Worm (Caenorhabditis elegans): Measurements from ENCODE around the gene Y67H2A.10.

The Y67H2A.10 gene

ce11 chrIV:13282778-13283177 is 6.5 kb downstream of the Y67H2A.10 start, which contains the start of gene cpsf-3:
TSS of gene cpsf-3 (minus strand) at chrIV:13282878.
- TF ChIP-seq ets-7 (tag; optimal IDR thresholded peaks at IDR 0.05) (no peak), sea-1 (GFP tag; conservative IDR thresholded peaks at IDR 0.05) (no peak), hmg-4 (GFP tag; optimal IDR thresholded peaks at IDR 0.05) (no peak), aly-1 (tag; optimal IDR thresholded peaks at IDR 0.05) (no peak), ceh-36 (tag; optimal IDR thresholded peaks at IDR 0.05) (no peak), tbx-11 (GFP tag; IDR thresholded peaks at IDR 0.05) (no peak), tbx-37 (GFP tag; conservative IDR thresholded peaks at IDR 0.05) (no peak), hmbx-1 (tag; optimal IDR thresholded peaks at IDR 0.05) (no peak), F13C5.2 (tag; optimal IDR thresholded peaks at IDR 0.05) (no peak), B0310.2 (tag; optimal IDR thresholded peaks at IDR 0.05) (no peak), ceh-13 (GFP tag; optimal IDR thresholded peaks at IDR 0.05) (no peak), hnd-1 (tag; optimal IDR thresholded peaks at IDR 0.05) (no peak), ama-1 (optimal IDR thresholded peaks at IDR 0.05) (no peak), flt-1 (GFP tag; IDR thresholded peaks at IDR 0.05) (no peak), tra-4 (tag; optimal IDR thresholded peaks at IDR 0.05) (no peak), scrt-1 (GFP tag; IDR thresholded peaks at IDR 0.05) (no peak), pes-1 (GFP tag; IDR thresholded peaks at IDR 0.05) (no peak)

- TF ChIP-seq aly-1 (tag; optimal IDR thresholded peaks at IDR 0.05), result no peak
- no peak for TF ChIP-seq flt-1 (GFP tag; IDR thresholded peaks at IDR 0.05)
- TF ChIP-seq sea-1 (GFP tag; conservative IDR thresholded peaks at IDR 0.05), result no peak
- TF ChIP-seq ceh-13 (GFP tag; optimal IDR thresholded peaks at IDR 0.05), result no peak
- no peak for TF ChIP-seq pes-1 (GFP tag; IDR thresholded peaks at IDR 0.05)
- no peak for TF ChIP-seq hnd-1 (tag; optimal IDR thresholded peaks at IDR 0.05)
- no peak for TF ChIP-seq ceh-36 (tag; optimal IDR thresholded peaks at IDR 0.05)
- no peak for TF ChIP-seq ets-7 (tag; optimal IDR thresholded peaks at IDR 0.05)
- no peak for TF ChIP-seq B0310.2 (tag; optimal IDR thresholded peaks at IDR 0.05)
- no peak for TF ChIP-seq tra-4 (tag; optimal IDR thresholded peaks at IDR 0.05)
- no peak for TF ChIP-seq tbx-11 (GFP tag; IDR thresholded peaks at IDR 0.05)
- TF ChIP-seq scrt-1 (GFP tag; IDR thresholded peaks at IDR 0.05), result no peak
- no peak for TF ChIP-seq F13C5.2 (tag; optimal IDR thresholded peaks at IDR 0.05)
- TF ChIP-seq hmg-4 (GFP tag; optimal IDR thresholded peaks at IDR 0.05), result no peak
- TF ChIP-seq hmbx-1 (tag; optimal IDR thresholded peaks at IDR 0.05), result no peak
- TF ChIP-seq tbx-37 (GFP tag; conservative IDR thresholded peaks at IDR 0.05), result no peak
- no peak for TF ChIP-seq ama-1 (optimal IDR thresholded peaks at IDR 0.05)
These were observed 16.8 kb downstream of the Y67H2A.10 start, which contains the start of gene unc-26 for ce11 chrIV:13272494-13272893. TSS of gene unc-26 (minus strand) at chrIV:13272516.

ce11 chrIV:13268385-13268784 is 20.9 kb downstream of the Y67H2A.10 start:
- TF ChIP-seq scrt-1 (GFP tag; IDR thresholded peaks at IDR 0.05) (no peak), pes-1 (GFP tag; IDR thresholded peaks at IDR 0.05) (no peak), aly-1 (tag; optimal IDR thresholded peaks at IDR 0.05) (no peak), ets-7 (tag; optimal IDR thresholded peaks at IDR 0.05) (no peak), tbx-11 (GFP tag; IDR thresholded peaks at IDR 0.05) (no peak), F13C5.2 (tag; optimal IDR thresholded peaks at IDR 0.05) (no peak), flt-1 (GFP tag; IDR thresholded peaks at IDR 0.05) (no peak), tra-4 (tag; optimal IDR thresholded peaks at IDR 0.05) (no peak), sea-1 (GFP tag; conservative IDR thresholded peaks at IDR 0.05) (no peak), hmg-4 (GFP tag; optimal IDR thresholded peaks at IDR 0.05) (no peak), ama-1 (optimal IDR thresholded peaks at IDR 0.05) (no peak), tbx-37 (GFP tag; conservative IDR thresholded peaks at IDR 0.05) (no peak), B0310.2 (tag; optimal IDR thresholded peaks at IDR 0.05) (no peak), hnd-1 (tag; optimal IDR thresholded peaks at IDR 0.05) (no peak)

ce11 chrIV:13262849-13263248 is 26.5 kb downstream of the Y67H2A.10 start:
- peak; percentile 40; the same call in 1 of the 2 replicates for TF ChIP-seq tbx-37 (GFP tag; conservative IDR thresholded peaks at IDR 0.05)

- TF ChIP-seq aly-1 (tag; optimal IDR thresholded peaks at IDR 0.05) (no peak), ama-1 (optimal IDR thresholded peaks at IDR 0.05) (no peak), tbx-37 (GFP tag; conservative IDR thresholded peaks at IDR 0.05) (no peak), flt-1 (GFP tag; IDR thresholded peaks at IDR 0.05) (no peak), hnd-1 (tag; optimal IDR thresholded peaks at IDR 0.05) (no peak), scrt-1 (GFP tag; IDR thresholded peaks at IDR 0.05) (no peak), ceh-36 (tag; optimal IDR thresholded peaks at IDR 0.05) (no peak), B0310.2 (tag; optimal IDR thresholded peaks at IDR 0.05) (no peak), sea-1 (GFP tag; conservative IDR thresholded peaks at IDR 0.05) (no peak), tbx-11 (GFP tag; IDR thresholded peaks at IDR 0.05) (no peak), ceh-13 (GFP tag; optimal IDR thresholded peaks at IDR 0.05) (no peak), F13C5.2 (tag; optimal IDR thresholded peaks at IDR 0.05) (no peak), ets-7 (tag; optimal IDR thresholded peaks at IDR 0.05) (no peak), pes-1 (GFP tag; IDR thresholded peaks at IDR 0.05) (no peak), hmbx-1 (tag; optimal IDR thresholded peaks at IDR 0.05) (no peak), tra-4 (tag; optimal IDR thresholded peaks at IDR 0.05) (no peak), hmg-4 (GFP tag; optimal IDR thresholded peaks at IDR 0.05) (no peak)
These were observed 27.5 kb downstream of the Y67H2A.10 start for ce11 chrIV:13261778-13262177.

- TF ChIP-seq ama-1 (optimal IDR thresholded peaks at IDR 0.05) (no peak), flt-1 (GFP tag; IDR thresholded peaks at IDR 0.05) (no peak), B0310.2 (tag; optimal IDR thresholded peaks at IDR 0.05) (no peak), sea-1 (GFP tag; conservative IDR thresholded peaks at IDR 0.05) (no peak), ceh-36 (tag; optimal IDR thresholded peaks at IDR 0.05) (no peak), ceh-13 (GFP tag; optimal IDR thresholded peaks at IDR 0.05) (no peak), tbx-37 (GFP tag; conservative IDR thresholded peaks at IDR 0.05) (no peak), pes-1 (GFP tag; IDR thresholded peaks at IDR 0.05) (no peak), tra-4 (tag; optimal IDR thresholded peaks at IDR 0.05) (no peak), hmg-4 (GFP tag; optimal IDR thresholded peaks at IDR 0.05) (no peak), ets-7 (tag; optimal IDR thresholded peaks at IDR 0.05) (no peak), hnd-1 (tag; optimal IDR thresholded peaks at IDR 0.05) (no peak), aly-1 (tag; optimal IDR thresholded peaks at IDR 0.05) (no peak), tbx-11 (GFP tag; IDR thresholded peaks at IDR 0.05) (no peak), F13C5.2 (tag; optimal IDR thresholded peaks at IDR 0.05) (no peak), scrt-1 (GFP tag; IDR thresholded peaks at IDR 0.05) (no peak), hmbx-1 (tag; optimal IDR thresholded peaks at IDR 0.05) (no peak)
These were observed 30.4 kb downstream of the Y67H2A.10 start, which contains the start of gene JC8.16 for ce11 chrIV:13258872-13259271. TSS of gene JC8.16 (plus strand) at chrIV:13259172.

- TF ChIP-seq flt-1 (GFP tag; IDR thresholded peaks at IDR 0.05), result no peak
- TF ChIP-seq aly-1 (tag; optimal IDR thresholded peaks at IDR 0.05), result no peak
- TF ChIP-seq B0310.2 (tag; optimal IDR thresholded peaks at IDR 0.05), result no peak
- TF ChIP-seq sea-1 (GFP tag; conservative IDR thresholded peaks at IDR 0.05), result no peak
- TF ChIP-seq hmbx-1 (tag; optimal IDR thresholded peaks at IDR 0.05), result no peak
- TF ChIP-seq hnd-1 (tag; optimal IDR thresholded peaks at IDR 0.05), result no peak
- TF ChIP-seq tra-4 (tag; optimal IDR thresholded peaks at IDR 0.05), result no peak
- no peak for TF ChIP-seq hmg-4 (GFP tag; optimal IDR thresholded peaks at IDR 0.05)
- TF ChIP-seq ets-7 (tag; optimal IDR thresholded peaks at IDR 0.05), result no peak
- TF ChIP-seq scrt-1 (GFP tag; IDR thresholded peaks at IDR 0.05), result no peak
- TF ChIP-seq F13C5.2 (tag; optimal IDR thresholded peaks at IDR 0.05), result no peak
- no peak for TF ChIP-seq ceh-13 (GFP tag; optimal IDR thresholded peaks at IDR 0.05)
- TF ChIP-seq ama-1 (optimal IDR thresholded peaks at IDR 0.05), result no peak
- no peak for TF ChIP-seq pes-1 (GFP tag; IDR thresholded peaks at IDR 0.05)
- no peak for TF ChIP-seq tbx-37 (GFP tag; conservative IDR thresholded peaks at IDR 0.05)
- TF ChIP-seq ceh-36 (tag; optimal IDR thresholded peaks at IDR 0.05), result no peak
- TF ChIP-seq tbx-11 (GFP tag; IDR thresholded peaks at IDR 0.05), result no peak
These were observed 33.4 kb downstream of the Y67H2A.10 start, which contains the start of gene bus-12 for ce11 chrIV:13255886-13256285. TSS of gene bus-12 (plus strand) at chrIV:13256186.
